Worm (Caenorhabditis elegans): ENCODE data around the gene oac-46.
A peak's percentile ranks its signal among the peaks of the same experiment; 100 is the strongest.

The oac-46 gene

ce11 chrII:8853238-8853637, 1.3 kb upstream of the oac-46 start:
- no peak for TF ChIP-seq hlh-13 (GFP tag; optimal IDR thresholded peaks at IDR 0.05)
- TF ChIP-seq mec-3 (tag; optimal IDR thresholded peaks at IDR 0.05; ENCODE audit: borderline replicate concordance), result no peak
- TF ChIP-seq ceh-9 (tag; optimal IDR thresholded peaks at IDR 0.05), result no peak
- TF ChIP-seq C08G9.2 (tag; optimal IDR thresholded peaks at IDR 0.05), result no peak
- TF ChIP-seq ahr-1 (tag; optimal IDR thresholded peaks at IDR 0.05), result no peak
- no peak for TF ChIP-seq ceh-18 (tag; optimal IDR thresholded peaks at IDR 0.05)
- TF ChIP-seq fkh-10 (GFP tag; optimal IDR thresholded peaks at IDR 0.05), result no peak
- TF ChIP-seq ceh-24 (tag; optimal IDR thresholded peaks at IDR 0.05), result no peak
- TF ChIP-seq C38D4.7 (GFP tag; optimal IDR thresholded peaks at IDR 0.05), result no peak
- no peak for TF ChIP-seq ama-1 (optimal IDR thresholded peaks at IDR 0.05)
- TF ChIP-seq nhr-11 (tag; optimal IDR thresholded peaks at IDR 0.05), result no peak
- TF ChIP-seq ztf-16 (tag; optimal IDR thresholded peaks at IDR 0.05), result no peak
- no peak for TF ChIP-seq npax-4 (tag; optimal IDR thresholded peaks at IDR 0.05)
- no peak for TF ChIP-seq ceh-19 (GFP tag; optimal IDR thresholded peaks at IDR 0.05)
- no peak for TF ChIP-seq dmd-4 (tag; optimal IDR thresholded peaks at IDR 0.05; ENCODE audit: borderline replicate concordance)
- TF ChIP-seq hlh-30 (tag; optimal IDR thresholded peaks at IDR 0.05; ENCODE audit: insufficient read depth), result no peak
- TF ChIP-seq ceh-6 (GFP tag; optimal IDR thresholded peaks at IDR 0.05), result no peak
- no peak for TF ChIP-seq ceh-31 (tag; optimal IDR thresholded peaks at IDR 0.05)
- no peak for TF ChIP-seq fkh-6 (tag; optimal IDR thresholded peaks at IDR 0.05)
- TF ChIP-seq ceh-45 (GFP tag; IDR thresholded peaks at IDR 0.05), result no peak

- TF ChIP-seq unc-55 (GFP tag; optimal IDR thresholded peaks at IDR 0.05) (no peak), elt-4 (tag; optimal IDR thresholded peaks at IDR 0.05) (no peak), ceh-31 (tag; optimal IDR thresholded peaks at IDR 0.05) (no peak), ama-1 (optimal IDR thresholded peaks at IDR 0.05) (no peak), C08G9.2 (tag; optimal IDR thresholded peaks at IDR 0.05) (no peak), ceh-9 (tag; optimal IDR thresholded peaks at IDR 0.05) (no peak), pha-4 (tag; optimal IDR thresholded peaks at IDR 0.05) (no peak), nhr-232 (tag; optimal IDR thresholded peaks at IDR 0.05) (no peak), npax-4 (tag; optimal IDR thresholded peaks at IDR 0.05) (no peak), F13H6.1 (tag; optimal IDR thresholded peaks at IDR 0.05) (no peak), ceh-24 (tag; optimal IDR thresholded peaks at IDR 0.05) (no peak), syd-9 (tag; optimal IDR thresholded peaks at IDR 0.05) (no peak), T23F11.4 (GFP tag; optimal IDR thresholded peaks at IDR 0.05) (no peak), ceh-19 (GFP tag; optimal IDR thresholded peaks at IDR 0.05) (no peak), fkh-6 (tag; optimal IDR thresholded peaks at IDR 0.05) (no peak), K09A11.1 (tag; optimal IDR thresholded peaks at IDR 0.05; ENCODE audit: insufficient read depth) (no peak), unc-86 (tag; optimal IDR thresholded peaks at IDR 0.05) (no peak)
These were observed 2.9 kb downstream of the oac-46 start for ce11 chrII:8848984-8849383.

ce11 chrII:8845932-8846331, 6.0 kb downstream of the oac-46 start:
- TF ChIP-seq elt-2 (tag; optimal IDR thresholded peaks at IDR 0.05) (peak; percentile 36), ref-2 (tag; optimal IDR thresholded peaks at IDR 0.05) (no peak), lin-11 (tag; optimal IDR thresholded peaks at IDR 0.05) (no peak), nhr-232 (tag; optimal IDR thresholded peaks at IDR 0.05) (no peak), unc-42 (tag; optimal IDR thresholded peaks at IDR 0.05) (no peak)

ce11 chrII:8845298-8845697, 6.6 kb downstream of the oac-46 start, which contains the start of gene agxt-1:
Gene agxt-1, plus strand, starts transcription at chrII:8845598.
- TF ChIP-seq ceh-6 (GFP tag; optimal IDR thresholded peaks at IDR 0.05), result no peak

ce11 chrII:8844465-8845126, 7.3 kb downstream of the oac-46 start, which contains the start of gene F46C5.6:
Gene F46C5.6, minus strand, starts transcription at chrII:8844515.
- TF ChIP-seq fkh-6 (tag; optimal IDR thresholded peaks at IDR 0.05), result no peak
- no peak for TF ChIP-seq fax-1 (tag; optimal IDR thresholded peaks at IDR 0.05)
- no peak for TF ChIP-seq ceh-9 (tag; optimal IDR thresholded peaks at IDR 0.05)
- TF ChIP-seq elt-2 (tag; optimal IDR thresholded peaks at IDR 0.05), result no peak
- TF ChIP-seq ahr-1 (tag; optimal IDR thresholded peaks at IDR 0.05), result no peak
- TF ChIP-seq pax-1 (tag; optimal IDR thresholded peaks at IDR 0.05), result no peak
- peak; percentile 94 for TF ChIP-seq ceh-18 (tag; optimal IDR thresholded peaks at IDR 0.05)
- TF ChIP-seq nfya-1 (tag; optimal IDR thresholded peaks at IDR 0.05), result peak; percentile 40
- TF ChIP-seq tbx-2 (tag; optimal IDR thresholded peaks at IDR 0.05), result peak; percentile 27
- peak; percentile 34 for TF ChIP-seq ceh-34 (tag; optimal IDR thresholded peaks at IDR 0.05)
- no peak for TF ChIP-seq ztf-16 (tag; optimal IDR thresholded peaks at IDR 0.05)
- peak; percentile 32 for TF ChIP-seq rnt-1 (tag; optimal IDR thresholded peaks at IDR 0.05)
- TF ChIP-seq madf-2 (tag; optimal IDR thresholded peaks at IDR 0.05), result no peak
- TF ChIP-seq nhr-11 (tag; optimal IDR thresholded peaks at IDR 0.05), result no peak
- TF ChIP-seq ttx-3 (tag; optimal IDR thresholded peaks at IDR 0.05), result no peak
- TF ChIP-seq unc-55 (GFP tag; optimal IDR thresholded peaks at IDR 0.05), result peak; percentile 53
